Fruit fly (Drosophila melanogaster): ENCODE results near the gene tara.

The tara gene

DNA sequence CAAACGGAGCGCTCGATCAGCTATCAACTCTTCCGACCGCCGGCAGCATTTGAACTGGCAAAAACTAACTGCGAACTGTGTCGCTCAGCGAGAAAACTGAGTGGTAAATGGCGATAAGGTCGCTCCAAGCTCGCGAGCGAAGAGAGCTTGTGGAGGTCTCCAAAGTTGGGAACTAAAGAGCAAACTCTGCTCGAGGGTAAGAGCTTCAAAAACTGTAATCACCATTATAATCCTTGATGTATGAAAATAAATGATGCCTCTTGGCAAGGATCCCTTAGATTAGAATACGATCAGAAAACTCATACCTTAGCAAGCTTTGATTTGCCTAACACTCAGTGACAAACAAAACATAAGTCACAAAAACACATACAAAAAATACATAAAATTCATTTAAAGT, 22.4 kb upstream of the tara start, which contains the start of the genes CG6126 and CG31287:
Gene CG6126, minus strand, starts transcription at position 59 of the 397 bp plus-strand sequence.
Gene CG31287, plus strand, starts transcription at position 347 of the 397 bp plus-strand sequence.
- TF ChIP-seq Myc (optimal IDR thresholded peaks at IDR 0.05) (no peak), psq (optimal IDR thresholded peaks at IDR 0.05) (no peak), h (optimal IDR thresholded peaks at IDR 0.05) (no peak), insv (optimal IDR thresholded peaks at IDR 0.05) (no peak), ttk (optimal IDR thresholded peaks at IDR 0.05) (no peak), Sin3A (optimal IDR thresholded peaks at IDR 0.05) (no peak)

DNA sequence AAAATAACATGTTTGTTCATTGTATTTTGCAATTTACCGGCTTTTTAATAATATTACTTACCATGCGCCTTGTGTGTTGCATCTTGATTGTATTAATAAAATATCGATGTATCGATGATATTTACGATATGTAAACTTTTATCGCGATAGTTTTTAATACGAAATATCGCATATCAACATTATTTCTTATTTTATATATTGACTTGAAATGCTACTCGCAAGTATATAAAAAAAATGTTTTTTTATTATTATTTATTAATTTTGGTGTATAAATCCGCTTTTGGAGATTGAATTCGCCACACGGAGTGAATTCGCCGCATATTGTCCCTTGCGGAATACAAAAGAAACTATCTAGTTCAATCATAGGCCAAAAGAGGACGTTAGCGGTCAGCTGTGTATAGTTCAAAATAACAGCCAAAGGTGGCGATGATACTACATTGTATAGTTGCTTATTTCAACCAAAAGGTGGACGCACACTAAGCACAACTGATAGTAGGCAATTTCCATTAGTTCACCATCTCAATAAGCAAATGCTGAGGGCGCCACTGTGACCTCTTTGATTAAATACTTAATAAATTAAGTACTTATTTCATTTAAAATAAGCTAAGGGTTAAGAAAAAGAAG, 20.2 kb upstream of the tara start, which contains the start of gene mtSSB:
Gene mtSSB, minus strand, starts transcription at position 96 of the 624 bp plus-strand sequence.
- TF ChIP-seq psq (optimal IDR thresholded peaks at IDR 0.05) (no peak), h (optimal IDR thresholded peaks at IDR 0.05) (no peak), ttk (optimal IDR thresholded peaks at IDR 0.05) (no peak), Sin3A (optimal IDR thresholded peaks at IDR 0.05) (no peak), insv (optimal IDR thresholded peaks at IDR 0.05) (no peak), Myc (optimal IDR thresholded peaks at IDR 0.05) (no peak)

DNA sequence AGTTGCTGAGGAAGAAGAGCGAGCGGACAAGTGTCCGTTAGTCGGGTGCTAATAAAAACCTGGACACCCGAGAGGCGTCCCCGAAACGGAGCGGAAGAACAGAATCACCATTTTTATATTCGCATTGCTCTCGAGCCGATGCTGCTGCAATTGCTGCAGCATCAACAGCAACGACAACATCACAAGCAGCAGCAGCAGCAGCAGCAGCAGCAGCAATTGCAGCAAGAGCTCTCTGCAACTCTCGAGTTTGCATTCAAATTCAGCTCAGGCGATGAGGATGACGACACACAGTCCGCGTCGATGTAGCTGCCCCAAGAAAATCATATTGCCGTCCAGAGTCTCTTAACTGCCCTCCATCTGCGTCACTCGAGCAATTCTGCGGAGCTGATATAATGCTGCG, 19.3 kb upstream of the tara start:
- TF ChIP-seq Sin3A (optimal IDR thresholded peaks at IDR 0.05) (no peak), ttk (optimal IDR thresholded peaks at IDR 0.05) (no peak), psq (optimal IDR thresholded peaks at IDR 0.05) (no peak), h (optimal IDR thresholded peaks at IDR 0.05) (no peak), insv (optimal IDR thresholded peaks at IDR 0.05) (no peak), Myc (optimal IDR thresholded peaks at IDR 0.05) (no peak)

DNA sequence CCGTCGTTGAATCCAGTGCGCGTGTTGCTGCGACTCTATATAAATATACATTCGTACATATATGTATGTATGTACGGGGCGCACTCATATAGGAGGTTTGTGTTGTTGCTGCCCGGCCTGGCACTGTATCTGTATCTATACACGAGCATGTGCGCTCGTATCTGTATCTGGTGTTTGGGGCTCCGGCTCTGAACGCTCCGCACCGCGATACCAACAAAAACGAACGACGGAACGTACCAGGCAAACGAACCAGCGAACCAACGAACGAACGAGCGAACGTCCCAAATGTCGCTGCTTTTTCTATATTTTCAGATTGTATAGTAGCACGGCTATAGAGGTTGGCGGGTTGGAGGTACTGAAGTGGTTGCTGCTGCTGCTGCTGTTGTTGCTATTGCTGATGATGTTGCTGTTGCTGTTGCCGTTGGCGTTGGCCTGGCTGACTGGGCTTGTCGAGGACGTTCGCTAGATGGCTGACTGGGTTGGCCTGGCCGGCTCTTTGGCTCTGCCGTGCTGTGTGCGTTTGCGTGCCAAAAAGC, 18.3 kb upstream of the tara start:
- TF ChIP-seq Sin3A (optimal IDR thresholded peaks at IDR 0.05) (no peak), Myc (optimal IDR thresholded peaks at IDR 0.05) (no peak), h (optimal IDR thresholded peaks at IDR 0.05) (no peak), ttk (optimal IDR thresholded peaks at IDR 0.05) (no peak), insv (optimal IDR thresholded peaks at IDR 0.05) (no peak), psq (optimal IDR thresholded peaks at IDR 0.05) (no peak)

DNA sequence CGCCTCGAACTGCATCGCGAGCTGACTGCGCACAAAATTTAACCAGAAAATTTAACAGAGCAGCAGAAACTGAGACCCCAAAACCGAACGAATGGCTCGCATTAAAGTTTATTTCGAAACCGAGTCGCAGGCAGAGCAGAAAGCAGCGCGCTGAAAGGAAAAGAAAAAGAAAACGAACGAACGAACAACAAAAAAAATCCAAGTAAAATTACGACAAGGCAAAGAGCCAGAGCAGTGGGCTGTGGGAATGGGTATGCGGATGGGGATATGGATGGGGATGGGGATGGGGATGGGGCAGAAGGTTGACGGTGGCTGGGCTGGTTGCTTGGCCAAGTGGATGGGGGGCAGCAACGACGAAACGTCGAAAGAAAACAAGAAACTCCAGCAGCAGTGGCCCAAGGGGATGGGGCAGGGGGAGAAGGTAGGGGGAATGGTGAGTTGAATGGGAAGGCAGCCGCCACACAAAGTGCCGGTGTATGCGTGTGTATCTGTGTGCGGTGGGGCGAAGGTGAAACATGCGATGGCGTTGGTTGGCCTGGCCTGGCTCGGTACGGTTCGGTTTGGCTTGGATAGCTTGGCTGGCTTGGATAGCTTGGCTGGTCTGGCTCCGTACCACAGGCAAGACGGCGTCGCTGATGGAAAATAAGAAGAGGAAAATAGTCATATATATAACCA, 17.2 kb upstream of the tara start:
- TF ChIP-seq insv (optimal IDR thresholded peaks at IDR 0.05) (no peak), Myc (optimal IDR thresholded peaks at IDR 0.05) (no peak), psq (optimal IDR thresholded peaks at IDR 0.05) (no peak), Sin3A (optimal IDR thresholded peaks at IDR 0.05) (no peak), ttk (optimal IDR thresholded peaks at IDR 0.05) (no peak), h (optimal IDR thresholded peaks at IDR 0.05) (no peak)

DNA sequence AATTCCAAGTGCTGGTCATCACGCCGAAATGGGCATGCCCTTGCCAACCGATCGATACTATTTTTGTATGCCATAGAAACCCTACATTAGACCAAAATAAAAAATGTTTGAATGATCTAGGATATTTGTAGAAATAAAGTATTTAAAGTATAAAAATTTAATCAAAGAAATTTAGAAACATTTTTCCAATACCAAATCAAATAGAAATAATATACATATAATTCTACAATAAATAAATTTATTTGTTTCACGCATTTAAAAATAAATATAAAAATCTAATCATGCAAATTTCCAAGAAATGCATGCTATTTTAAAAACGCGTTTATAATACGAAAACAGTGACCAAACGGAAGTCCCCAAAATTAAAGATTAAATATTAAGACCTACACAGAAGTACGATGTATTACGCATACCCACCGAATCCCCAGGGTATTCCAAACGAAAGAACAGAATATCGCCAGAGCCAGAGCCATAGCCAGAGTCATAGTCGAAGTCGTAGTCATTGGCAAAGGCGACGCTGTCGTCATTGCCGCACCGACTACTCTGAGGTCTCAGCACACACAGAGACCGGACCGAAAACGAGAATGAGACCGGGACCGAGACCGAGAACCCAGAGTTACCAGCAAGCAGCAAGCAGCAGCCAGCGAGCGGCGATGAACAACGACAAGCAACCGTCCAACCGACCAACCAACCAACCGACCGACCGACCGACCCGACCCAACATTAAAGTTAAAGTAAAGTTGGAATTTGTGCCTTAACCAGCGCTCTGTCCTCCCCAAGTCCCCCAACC, 16.3 kb upstream of the tara start:
- TF ChIP-seq psq (optimal IDR thresholded peaks at IDR 0.05) (no peak), Sin3A (optimal IDR thresholded peaks at IDR 0.05) (no peak), h (optimal IDR thresholded peaks at IDR 0.05) (no peak), insv (optimal IDR thresholded peaks at IDR 0.05) (no peak), ttk (optimal IDR thresholded peaks at IDR 0.05) (no peak), Myc (optimal IDR thresholded peaks at IDR 0.05) (no peak)

DNA sequence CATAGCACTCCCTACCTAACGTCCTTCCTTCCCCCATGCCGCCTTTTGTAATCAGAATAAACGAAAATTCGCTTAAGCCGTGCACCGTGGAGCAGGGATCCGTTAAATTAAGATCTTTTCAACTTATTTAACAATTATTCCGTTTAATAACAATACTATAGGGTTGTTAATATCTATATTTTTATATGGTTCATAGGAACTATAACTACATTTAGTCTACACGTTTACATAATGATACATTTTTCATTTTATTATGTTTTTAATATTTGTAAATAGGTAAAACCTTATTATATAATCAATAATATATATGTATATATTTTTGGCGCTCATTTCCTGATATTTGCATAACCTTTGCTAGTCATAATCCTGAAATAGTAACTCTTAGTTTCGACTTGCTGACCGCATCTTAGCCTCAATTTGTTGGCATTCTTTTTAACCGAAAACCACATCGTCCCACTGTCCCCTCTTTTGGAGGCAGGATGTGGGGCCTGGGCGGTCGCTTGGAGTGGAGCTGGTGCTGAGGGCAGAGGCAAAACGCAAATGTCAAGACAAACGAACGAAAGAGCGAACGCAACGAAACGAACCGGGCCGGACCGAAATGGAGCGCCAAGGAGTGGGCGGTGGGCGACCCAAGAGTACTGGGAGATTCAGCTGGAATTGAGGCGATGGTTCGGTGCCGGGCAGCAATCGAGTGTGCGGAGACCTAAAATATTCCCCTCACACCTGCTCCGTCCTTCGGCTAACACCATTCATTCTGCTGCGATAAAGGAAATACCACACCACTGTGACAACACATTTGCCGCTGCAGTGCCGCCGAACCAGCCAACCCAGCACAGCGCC, 15.5 kb upstream of the tara start:
- TF ChIP-seq Sin3A (optimal IDR thresholded peaks at IDR 0.05) (no peak), ttk (optimal IDR thresholded peaks at IDR 0.05) (no peak), Myc (optimal IDR thresholded peaks at IDR 0.05) (no peak), h (optimal IDR thresholded peaks at IDR 0.05) (no peak), insv (optimal IDR thresholded peaks at IDR 0.05) (no peak), psq (optimal IDR thresholded peaks at IDR 0.05) (no peak)

DNA sequence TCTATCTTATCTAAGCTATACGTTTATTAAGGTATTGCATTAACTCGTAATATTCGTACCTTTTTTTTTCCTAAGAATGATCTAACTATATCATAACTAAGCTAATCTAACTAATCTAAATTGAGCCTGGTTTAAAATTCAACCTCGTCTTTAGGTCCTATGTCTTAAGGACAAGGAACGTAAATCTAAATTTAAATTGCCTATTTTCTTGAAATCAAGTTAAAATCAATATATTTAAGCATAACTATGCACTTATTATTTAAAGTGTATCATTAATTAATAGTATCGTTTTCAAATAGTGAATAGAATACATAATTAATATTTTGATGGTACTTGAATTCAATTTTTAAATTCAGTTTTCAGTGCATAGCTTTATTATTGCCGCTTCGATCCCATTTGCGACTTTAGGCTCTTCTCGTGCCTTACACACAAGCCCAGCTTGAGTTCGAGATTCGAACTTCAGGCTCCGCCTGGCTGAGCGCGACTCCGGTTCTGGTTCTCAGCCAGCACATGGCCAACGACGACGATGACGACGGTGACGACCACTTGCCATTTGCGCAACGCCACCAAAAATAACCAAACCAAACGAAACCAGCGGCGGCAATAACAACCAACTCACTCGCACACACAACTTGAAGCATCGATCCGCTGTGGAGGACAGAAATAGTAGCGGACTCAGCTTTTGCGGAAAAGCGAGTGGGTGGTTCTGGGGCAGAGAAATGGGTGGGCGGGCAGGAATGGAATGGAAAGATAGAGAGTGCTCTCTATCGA, 14.5 kb upstream of the tara start:
- TF ChIP-seq ttk (optimal IDR thresholded peaks at IDR 0.05) (no peak), insv (optimal IDR thresholded peaks at IDR 0.05) (no peak), psq (optimal IDR thresholded peaks at IDR 0.05) (no peak), h (optimal IDR thresholded peaks at IDR 0.05) (no peak), Myc (optimal IDR thresholded peaks at IDR 0.05) (no peak), Sin3A (optimal IDR thresholded peaks at IDR 0.05) (no peak)

DNA sequence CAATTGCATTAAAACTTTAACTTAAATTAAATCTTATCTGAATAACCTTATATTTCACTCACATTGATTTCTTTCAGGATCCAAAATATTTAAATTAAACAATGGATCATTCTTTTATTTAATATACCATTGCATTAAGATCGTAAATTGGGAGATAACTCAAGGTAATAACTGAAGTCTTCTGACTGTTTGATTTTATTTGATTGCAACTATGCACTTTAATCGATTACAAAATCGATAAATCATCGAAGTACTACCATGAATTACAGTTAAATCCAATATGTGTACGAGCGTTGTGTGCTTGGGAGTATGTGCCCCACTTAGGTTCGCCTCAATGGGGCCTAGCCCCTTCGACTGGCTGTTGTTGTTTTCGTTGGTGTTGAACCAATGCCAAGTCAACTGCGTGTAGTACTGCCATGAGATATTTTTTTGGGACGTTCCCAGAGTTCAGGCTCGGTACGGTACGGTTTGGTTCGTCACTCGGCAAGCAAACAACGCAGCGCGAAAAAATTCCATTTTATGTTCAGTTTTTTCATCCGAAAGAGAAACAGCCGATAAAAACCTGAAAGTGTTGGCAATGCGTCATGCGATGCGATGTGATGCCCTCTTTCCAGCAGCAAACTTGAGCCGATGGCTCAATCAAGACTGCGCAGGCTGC, 13.4 kb upstream of the tara start:
- TF ChIP-seq ttk (optimal IDR thresholded peaks at IDR 0.05) (no peak), psq (optimal IDR thresholded peaks at IDR 0.05) (no peak), h (optimal IDR thresholded peaks at IDR 0.05) (no peak), Myc (optimal IDR thresholded peaks at IDR 0.05) (no peak), Sin3A (optimal IDR thresholded peaks at IDR 0.05) (no peak), insv (optimal IDR thresholded peaks at IDR 0.05) (no peak)

Data from Kc167 (cell line).